Worm (Caenorhabditis elegans) whole organism, L4 larva: ENCODE data around the gene lurp-4.

Experiments
- F10B5.3 ChIP-seq: sonication (generic microtip); optimal IDR thresholded peaks from 2 replicates; lab custom pipeline; 2016; ENCODE audit warnings: mild to moderate bottlenecking, missing genetic modification characterization, missing compliant biosample characterization
- ceh-20 ChIP-seq: fragments of 200-800 bp; sonication (Bioruptor generic); IDR thresholded peaks from 2 replicates; pipeline ENCODE4 v1.3.6; 2022; ENCODE audit warnings: missing genetic modification reagents, missing genetic modification characterization, missing compliant biosample characterization
- egl-43 ChIP-seq: fragments of 200-800 bp; sonication (Bioruptor generic); IDR thresholded peaks from 2 replicates; pipeline ENCODE4 v1.3.6; 2022; ENCODE audit warnings: missing genetic modification reagents, missing genetic modification characterization, missing compliant biosample characterization
- jun-1 ChIP-seq: fragments of 150-350 bp; optimal IDR thresholded peaks from 2 replicates; lab custom pipeline; 2014; ENCODE audit warnings: missing biosample characterization, missing genetic modification reagents, missing genetic modification characterization
- lin-1 ChIP-seq: fragments of 200-800 bp; sonication (Bioruptor generic); IDR thresholded peaks from 2 replicates; pipeline ENCODE4 v1.3.6; 2022; ENCODE audit warnings: missing genetic modification reagents, missing genetic modification characterization, missing compliant biosample characterization
- lin-15B ChIP-seq: fragments of 150-350 bp; sonication (generic microtip); optimal IDR thresholded peaks from 3 replicates; lab custom pipeline; 2014; ENCODE audit warnings: missing biosample characterization, missing genetic modification characterization
- lin-39 ChIP-seq: fragments of 150-350 bp; optimal IDR thresholded peaks from 2 replicates; lab custom pipeline; 2014; ENCODE audit warnings: missing biosample characterization, missing genetic modification reagents, missing genetic modification characterization
- nhr-237 ChIP-seq: sonication (generic microtip); optimal IDR thresholded peaks from 2 replicates; lab custom pipeline; 2017; ENCODE audit warnings: missing biosample characterization, missing genetic modification characterization
- nhr-28 ChIP-seq: fragments of 150-350 bp; optimal IDR thresholded peaks from 2 replicates; lab custom pipeline; 2014; ENCODE audit warnings: missing biosample characterization, missing genetic modification characterization
- spr-1 ChIP-seq: sonication (generic microtip); optimal IDR thresholded peaks from 2 replicates; lab custom pipeline; 2016; ENCODE audit warnings: mild to moderate bottlenecking, missing genetic modification characterization, missing compliant biosample characterization
- unc-62 ChIP-seq, 3 experiments: fragments of 150-350 bp in 1 of 3; sonication (generic microtip); optimal IDR thresholded peaks in 2 of 3; peaks in 1 of 3; 1 replicate in 1 of 3; 2 replicates in 2 of 3; lab custom pipeline; 2014 to 2017; ENCODE audit warnings: missing biosample characterization in 3 of 3, missing genetic modification characterization in 3 of 3, missing genetic modification reagents in 3 of 3, missing genotype in 1 of 3
- zag-1 ChIP-seq: fragments of 150-350 bp; optimal IDR thresholded peaks from 2 replicates; lab custom pipeline; 2014; ENCODE audit warnings: missing biosample characterization, missing genetic modification characterization
- zfp-2 ChIP-seq: sonication (generic microtip); optimal IDR thresholded peaks from 2 replicates; lab custom pipeline; 2016; ENCODE audit warnings: mild to moderate bottlenecking, missing genetic modification characterization, missing compliant biosample characterization
- ztf-11 ChIP-seq: fragments of 150-350 bp; optimal IDR thresholded peaks from 2 replicates; lab custom pipeline; 2014; ENCODE audit warnings: missing biosample characterization, missing genetic modification characterization

- TF ChIP-seq unc-62 (GFP tag; optimal IDR thresholded peaks at IDR 0.05 in 1 of 2; lab: Kevin White, UChicago), result no peak
- no peak for TF ChIP-seq unc-62 (tag; optimal IDR thresholded peaks at IDR 0.05; lab: Kevin White, UChicago)
- TF ChIP-seq zag-1, result no peak
- no peak for TF ChIP-seq lin-1 (GFP tag; lab: Robert Waterston, UW)
- TF ChIP-seq nhr-237 (tag; lab: Kevin White, UChicago), result no peak
- TF ChIP-seq ceh-20 (GFP tag; lab: Robert Waterston, UW), result no peak
- no peak for TF ChIP-seq ztf-11 (tag; lab: Kevin White, UChicago)
- TF ChIP-seq zfp-2 (tag; lab: Kevin White, UChicago), result no peak
- TF ChIP-seq jun-1, result no peak
- TF ChIP-seq lin-39 (tag; lab: Kevin White, UChicago), result no peak
- no peak for TF ChIP-seq egl-43 (GFP tag; lab: Robert Waterston, UW)
- TF ChIP-seq F10B5.3 (tag; lab: Kevin White, UChicago), result no peak
- TF ChIP-seq lin-15B (tag; lab: Kevin White, UChicago), result no peak
- no peak for TF ChIP-seq nhr-28 (tag; lab: Kevin White, UChicago)
- TF ChIP-seq spr-1 (tag; lab: Kevin White, UChicago), result no peak
These were observed 22.2 kb upstream of the lurp-4 start for ce11 chrV:13070278-13070677.
